Fruit fly (Drosophila melanogaster) whole organism, pupa: ENCODE results near the gene Sdhaf3.

Source experiments
- CG17806 ChIP-seq: fragments of 200-800 bp; sonication (Bioruptor generic); optimal IDR thresholded peaks from 2 replicates; lab custom pipeline; 2018; ENCODE audit warnings: missing biosample characterization, mild to moderate bottlenecking, missing genetic modification characterization, moderate library complexity
- CG4496 ChIP-seq: fragments of 200-800 bp; sonication (Bioruptor generic); IDR thresholded peaks from 3 replicates; pipeline ENCODE4 v1.3.6; 2022; ENCODE audit warnings: missing biosample characterization, missing genetic modification characterization
- CG8159 ChIP-seq: fragments of 200-800 bp; sonication (Bioruptor generic); optimal IDR thresholded peaks from 3 replicates; lab custom pipeline; 2018; ENCODE audit warnings: missing biosample characterization, mild to moderate bottlenecking, missing genetic modification characterization, moderate library complexity
- EcR ChIP-seq: fragments of 200-800 bp; sonication (Bioruptor generic); optimal IDR thresholded peaks from 3 replicates; lab custom pipeline; 2019; ENCODE audit warnings: missing biosample characterization, missing genetic modification characterization, mild to moderate bottlenecking, moderate library complexity, missing genetic modification reagents
- Pif1A ChIP-seq: fragments of 200-800 bp; sonication (Bioruptor generic); optimal IDR thresholded peaks from 3 replicates; lab custom pipeline; 2016; ENCODE audit warnings: missing biosample characterization, missing genetic modification characterization
- Snoo ChIP-seq: fragments of 200-800 bp; sonication (Bioruptor generic); optimal IDR thresholded peaks from 3 replicates; lab custom pipeline; 2017; ENCODE audit warnings: missing biosample characterization, mild to moderate bottlenecking, missing genetic modification characterization, inconsistent platforms
- fd96Ca ChIP-seq: fragments of 200-800 bp; sonication (Bioruptor generic); IDR thresholded peaks from 3 replicates; pipeline ENCODE4 v1.3.6; 2022; ENCODE audit warnings: missing biosample characterization, missing genetic modification characterization
- gl ChIP-seq: fragments of 200-800 bp; sonication (Bioruptor generic); optimal IDR thresholded peaks from 2 replicates; lab custom pipeline; 2018; ENCODE audit warnings: missing biosample characterization, mild to moderate bottlenecking, missing genetic modification characterization
- rn ChIP-seq: fragments of 200-800 bp; sonication (Bioruptor generic); IDR thresholded peaks from 2 replicates; pipeline ENCODE4 v1.3.6; 2022; ENCODE audit warnings: missing biosample characterization, missing genetic modification characterization

- TF ChIP-seq Pif1A (GFP tag; lab: Kevin White, UChicago) (no peak), rn (GFP tag; lab: Robert Waterston, UW) (no peak), gl (no peak), Snoo (tag; lab: Kevin White, UChicago) (no peak), fd96Ca (GFP tag; lab: Robert Waterston, UW) (no peak), CG17806 (tag; lab: Kevin White, UChicago) (no peak), CG4496 (GFP tag; lab: Robert Waterston, UW) (no peak), CG8159 (tag; lab: Kevin White, UChicago) (no peak), EcR (no peak)
Measured at dm6 chr3R:16528429-16528828, 46.2 kb upstream of the Sdhaf3 start.
